Worm (Caenorhabditis elegans) whole organism, L3 larva: ENCODE results near the gene F28B4.4.

Source experiments
- daf-12 ChIP-seq: fragments of 150-350 bp; optimal IDR thresholded peaks from 2 replicates; lab custom pipeline; 2014; ENCODE audit warnings: missing biosample characterization, missing genetic modification reagents, missing genetic modification characterization
- elt-3 ChIP-seq, 3 experiments: fragments of 150-350 bp in 1 of 3; sonication (generic microtip) in 2 of 3; optimal IDR thresholded peaks; 2 replicates in 2 of 3; 4 replicates in 1 of 3; lab custom pipeline; 2014 to 2017; ENCODE audit warnings: missing biosample characterization in 3 of 3, missing genetic modification characterization in 3 of 3
- fos-1 ChIP-seq: fragments of 150-350 bp; optimal IDR thresholded peaks from 2 replicates; lab custom pipeline; 2014; ENCODE audit warnings: missing biosample characterization, missing genetic modification characterization
- nfya-1 ChIP-seq: sonication (generic microtip); optimal IDR thresholded peaks from 2 replicates; lab custom pipeline; 2017; ENCODE audit warnings: missing genetic modification characterization, mild to moderate bottlenecking, missing compliant biosample characterization, antibody characterized with exemption, moderate library complexity; ENCODE audit not compliant: insufficient read depth
- nhr-12 ChIP-seq: fragments of 150-350 bp; optimal IDR thresholded peaks from 2 replicates; lab custom pipeline; 2014; ENCODE audit warnings: missing biosample characterization, missing genetic modification characterization
- nhr-23 ChIP-seq: fragments of 150-350 bp; optimal IDR thresholded peaks from 2 replicates; lab custom pipeline; 2014; ENCODE audit warnings: missing biosample characterization, missing genetic modification reagents, missing genetic modification characterization
- nhr-28 ChIP-seq: fragments of 150-350 bp; optimal IDR thresholded peaks from 2 replicates; lab custom pipeline; 2014; ENCODE audit warnings: missing biosample characterization, missing genetic modification characterization
- nhr-76 ChIP-seq: fragments of 150-350 bp; sonication (generic microtip); optimal IDR thresholded peaks from 5 replicates; lab custom pipeline; 2014; ENCODE audit warnings: missing biosample characterization, missing genetic modification characterization
- nhr-77 ChIP-seq: fragments of 150-350 bp; optimal IDR thresholded peaks from 2 replicates; lab custom pipeline; 2014; ENCODE audit warnings: missing biosample characterization, missing genetic modification characterization
- sea-2 ChIP-seq: fragments of 150-350 bp; sonication (generic microtip); optimal IDR thresholded peaks from 4 replicates; lab custom pipeline; 2014; ENCODE audit warnings: missing biosample characterization, missing genetic modification reagents, missing genetic modification characterization
- skn-1 ChIP-seq: fragments of 150-350 bp; optimal IDR thresholded peaks from 2 replicates; lab custom pipeline; 2014; ENCODE audit warnings: missing biosample characterization, missing genetic modification characterization
- snpc-4 ChIP-seq: fragments of 150-350 bp; optimal IDR thresholded peaks from 2 replicates; lab custom pipeline; 2014; ENCODE audit warnings: missing biosample characterization, missing genetic modification characterization
- ztf-4 ChIP-seq: fragments of 150-350 bp; optimal IDR thresholded peaks from 2 replicates; lab custom pipeline; 2014; ENCODE audit warnings: missing biosample characterization, missing genetic modification characterization

ce11 chrX:3230575-3230974 is 21.2 kb upstream of the F28B4.4 start:
- TF ChIP-seq nhr-12 (tag; lab: Kevin White, UChicago) (no peak), snpc-4 (tag; lab: Kevin White, UChicago) (no peak), nhr-28 (tag; lab: Kevin White, UChicago) (no peak), nhr-77 (no peak), skn-1 (no peak), ztf-4 (tag; lab: Kevin White, UChicago) (no peak), daf-12 (tag; lab: Kevin White, UChicago) (no peak), elt-3 (tag; optimal IDR thresholded peaks at IDR 0.05; lab: Kevin White, UChicago) (no peak), nhr-23 (tag; lab: Kevin White, UChicago) (no peak), nhr-76 (tag; lab: Kevin White, UChicago) (no peak), sea-2 (GFP tag; lab: Kevin White, UChicago) (no peak), fos-1 (tag; lab: Kevin White, UChicago) (no peak), nfya-1 (tag; lab: Kevin White, UChicago) (no peak)
